Fruit fly (Drosophila melanogaster) whole organism, embryonic: ENCODE results near the gene endos.

Experiments
- Ada2b ChIP-seq: fragments of 200-800 bp; sonication (Bioruptor generic); IDR thresholded peaks from 2 replicates; pipeline ENCODE4 v1.3.6; 2022; ENCODE audit warnings: missing biosample characterization, missing genetic modification characterization
- C15 ChIP-seq: fragments of 200-800 bp; sonication (Bioruptor generic); IDR thresholded peaks from 3 replicates; pipeline ENCODE4 v1.3.6; 2022; ENCODE audit warnings: missing biosample characterization, missing genetic modification characterization
- CG12236 ChIP-seq: fragments of 200-800 bp; sonication (Bioruptor generic); optimal IDR thresholded peaks from 2 replicates; lab custom pipeline; 2016; ENCODE audit warnings: missing biosample characterization, missing genetic modification characterization
- CG13775 ChIP-seq: fragments of 200-800 bp; sonication (Bioruptor generic); optimal IDR thresholded peaks from 3 replicates; lab custom pipeline; 2017; ENCODE audit warnings: missing biosample characterization, mild to moderate bottlenecking, missing genetic modification characterization
- CG18599 ChIP-seq: fragments of 200-800 bp; sonication (Bioruptor generic); optimal IDR thresholded peaks from 3 replicates; lab custom pipeline; 2017; ENCODE audit warnings: missing biosample characterization, missing genetic modification characterization, mild to moderate bottlenecking, moderate library complexity, missing genetic modification reagents
- CG2120 ChIP-seq: fragments of 200-800 bp; sonication (Bioruptor generic); optimal IDR thresholded peaks from 3 replicates; lab custom pipeline; 2016; ENCODE audit warnings: missing biosample characterization, missing genetic modification characterization
- CG32532 ChIP-seq: fragments of 200-800 bp; sonication (Bioruptor generic); IDR thresholded peaks from 2 replicates; pipeline ENCODE4 v1.3.6; 2022; ENCODE audit warnings: missing biosample characterization, missing genetic modification characterization
- CG32767 ChIP-seq: fragments of 200-800 bp; sonication (Bioruptor generic); IDR thresholded peaks from 2 replicates; pipeline ENCODE4 v1.3.6; 2022; ENCODE audit warnings: missing biosample characterization, missing genetic modification characterization
- CG3407 ChIP-seq: fragments of 200-800 bp; sonication (Bioruptor generic); optimal IDR thresholded peaks from 2 replicates; lab custom pipeline; 2018; ENCODE audit warnings: missing biosample characterization, mild to moderate bottlenecking, missing genetic modification characterization
- CG4820 ChIP-seq: fragments of 200-800 bp; sonication (Bioruptor generic); optimal IDR thresholded peaks from 3 replicates; lab custom pipeline; 2016; ENCODE audit warnings: missing biosample characterization, missing genetic modification characterization
- CG6689 ChIP-seq: fragments of 200-800 bp; sonication (Bioruptor generic); IDR thresholded peaks from 2 replicates; pipeline ENCODE4 v1.3.6; 2022; ENCODE audit warnings: missing biosample characterization, missing genetic modification characterization
- CG7839 ChIP-seq: fragments of 200-800 bp; sonication (Bioruptor generic); optimal IDR thresholded peaks from 3 replicates; lab custom pipeline; 2018; ENCODE audit warnings: missing biosample characterization, mild to moderate bottlenecking, missing genetic modification characterization, moderate library complexity
- CG9817 ChIP-seq: fragments of 200-800 bp; sonication (Bioruptor generic); optimal IDR thresholded peaks from 2 replicates; lab custom pipeline; 2018; ENCODE audit warnings: missing biosample characterization, mild to moderate bottlenecking, missing genetic modification characterization, moderate library complexity
- CoRest ChIP-seq: fragments of 200-800 bp; sonication (Bioruptor generic); optimal IDR thresholded peaks from 3 replicates; lab custom pipeline; 2018; ENCODE audit warnings: missing biosample characterization, mild to moderate bottlenecking, missing genetic modification characterization, moderate library complexity
- Dll ChIP-seq: fragments of 200-800 bp; sonication (Bioruptor generic); IDR thresholded peaks from 4 replicates; pipeline ENCODE4 v1.3.6; 2022; ENCODE audit warnings: missing biosample characterization, missing genetic modification characterization; ENCODE audit not compliant: partially characterized antibody
- Doc2 ChIP-seq: fragments of 200-800 bp; sonication (Bioruptor generic); IDR thresholded peaks from 2 replicates; pipeline ENCODE4 v1.3.6; 2022; ENCODE audit warnings: missing biosample characterization, missing genetic modification characterization
- Dref ChIP-seq: fragments of 200-800 bp; sonication (Bioruptor generic); IDR thresholded peaks from 2 replicates; pipeline ENCODE4 v1.3.6; 2022; ENCODE audit warnings: missing biosample characterization, missing genetic modification characterization
- Fer1 ChIP-seq: fragments of 200-800 bp; sonication (Bioruptor generic); optimal IDR thresholded peaks from 2 replicates; lab custom pipeline; 2017; ENCODE audit warnings: missing biosample characterization, mild to moderate bottlenecking, missing genetic modification characterization
- Hr39 ChIP-seq: fragments of >200 bp; optimal IDR thresholded peaks from 2 replicates; lab custom pipeline; 2017
- Hsf ChIP-seq: fragments of 200-800 bp; sonication (Bioruptor generic); optimal IDR thresholded peaks from 3 replicates; lab custom pipeline; 2016; ENCODE audit warnings: missing biosample characterization, missing genetic modification characterization
- Med ChIP-seq: fragments of 200-800 bp; sonication (Bioruptor generic); peaks from one replicate; lab custom pipeline; 2016; ENCODE audit warnings: missing biosample characterization, missing genetic modification characterization, mild to moderate bottlenecking, inconsistent platforms, moderate library complexity
- Nf-YC ChIP-seq: fragments of 200-800 bp; optimal IDR thresholded peaks from 3 replicates; lab custom pipeline; 2019; ENCODE audit warnings: missing biosample characterization, mild to moderate bottlenecking, missing genetic modification characterization, moderate library complexity
- Rfx ChIP-seq: fragments of 200-800 bp; sonication (Bioruptor generic); IDR thresholded peaks from 2 replicates; pipeline ENCODE4 v1.3.6; 2022; ENCODE audit warnings: missing biosample characterization, missing genetic modification characterization
- Sox100B ChIP-seq: fragments of 200-800 bp; sonication (Bioruptor generic); optimal IDR thresholded peaks from 3 replicates; lab custom pipeline; 2018; ENCODE audit warnings: missing biosample characterization, mild to moderate bottlenecking, missing genetic modification characterization
- ap ChIP-seq: fragments of 200-800 bp; sonication (Bioruptor generic); IDR thresholded peaks from 2 replicates; pipeline ENCODE4 v1.3.6; 2022; ENCODE audit warnings: missing biosample characterization, missing genetic modification characterization
- az2 ChIP-seq: fragments of 200-800 bp; sonication (Bioruptor generic); optimal IDR thresholded peaks from 3 replicates; lab custom pipeline; 2016; ENCODE audit warnings: missing biosample characterization, missing genetic modification characterization
- br ChIP-seq: fragments of >200 bp; optimal IDR thresholded peaks from 2 replicates; lab custom pipeline; 2017
- dmrt11E ChIP-seq: fragments of 200-800 bp; sonication (Bioruptor generic); optimal IDR thresholded peaks from 3 replicates; lab custom pipeline; 2018; ENCODE audit warnings: missing biosample characterization, mild to moderate bottlenecking, missing genetic modification characterization, moderate library complexity
- dysf ChIP-seq: fragments of 200-800 bp; sonication (Bioruptor generic); IDR thresholded peaks from 3 replicates; pipeline ENCODE4 v1.3.6; 2022; ENCODE audit warnings: missing biosample characterization, missing genetic modification characterization
- fd102C ChIP-seq: fragments of 200-800 bp; sonication (Bioruptor generic); optimal IDR thresholded peaks from 2 replicates; lab custom pipeline; 2018; ENCODE audit warnings: missing biosample characterization, mild to moderate bottlenecking, missing genetic modification characterization, moderate library complexity
- fu2 ChIP-seq: fragments of 200-800 bp; sonication (Bioruptor generic); optimal IDR thresholded peaks from 2 replicates; lab custom pipeline; 2016; ENCODE audit warnings: missing biosample characterization, missing genetic modification characterization
- gce ChIP-seq: fragments of 200-800 bp; sonication (Bioruptor generic); IDR thresholded peaks from 3 replicates; pipeline ENCODE4 v1.3.6; 2022; ENCODE audit warnings: missing biosample characterization, missing genetic modification characterization
- gsb ChIP-seq: fragments of 200-800 bp; sonication (Bioruptor generic); IDR thresholded peaks from 2 replicates; pipeline ENCODE4 v1.3.6; 2022; ENCODE audit warnings: missing biosample characterization, missing genetic modification characterization
- jumu ChIP-seq: fragments of 200-800 bp; sonication (Bioruptor generic); optimal IDR thresholded peaks from 3 replicates; lab custom pipeline; 2016; ENCODE audit warnings: missing biosample characterization, missing genetic modification characterization
- mld ChIP-seq: fragments of 200-800 bp; sonication (Bioruptor generic); IDR thresholded peaks from 3 replicates; pipeline ENCODE4 v1.3.6; 2022; ENCODE audit warnings: missing biosample characterization, missing genetic modification characterization; ENCODE audit not compliant: partially characterized antibody
- nerfin-2 ChIP-seq: fragments of 200-800 bp; sonication (Bioruptor generic); IDR thresholded peaks from 2 replicates; pipeline ENCODE4 v1.3.6; 2022; ENCODE audit warnings: missing biosample characterization, missing genetic modification characterization; ENCODE audit not compliant: partially characterized antibody
- prd ChIP-seq, 3 experiments: fragments of >200 bp in 2 of 3; fragments of 200-800 bp in 1 of 3; sonication (Bioruptor generic) in 1 of 3; optimal IDR thresholded peaks in 2 of 3; IDR thresholded peaks in 1 of 3; 2 replicates in 2 of 3; 3 replicates in 1 of 3; pipeline versions ENCODE4 v1.3.6 to Lab custom; 2017 to 2022; ENCODE audit warnings: missing biosample characterization in 1 of 3, missing genetic modification characterization in 1 of 3
- sens-2 ChIP-seq: fragments of 200-800 bp; sonication (Bioruptor generic); IDR thresholded peaks from 2 replicates; pipeline ENCODE4 v1.3.6; 2022; ENCODE audit warnings: missing biosample characterization, missing genetic modification characterization
- sr ChIP-seq: fragments of 200-800 bp; sonication (Bioruptor generic); IDR thresholded peaks from 3 replicates; pipeline ENCODE4 v1.3.6; 2022; ENCODE audit warnings: missing biosample characterization, missing genetic modification characterization
- tna ChIP-seq: fragments of 200-800 bp; sonication (Bioruptor generic); IDR thresholded peaks from 2 replicates; pipeline ENCODE4 v1.3.6; 2022; ENCODE audit warnings: missing biosample characterization, missing genetic modification characterization; ENCODE audit not compliant: partially characterized antibody

Gene endos

dm6 chr3L:14055260-14055696, 23.8 kb upstream of the endos start (continued):
- no peak for TF ChIP-seq dmrt11E (tag; lab: Kevin White, UChicago)
- no peak for TF ChIP-seq C15
- peak; percentile 38 for TF ChIP-seq CG7839
- TF ChIP-seq CG3407 (GFP tag; lab: Kevin White, UChicago), result no peak
- no peak for TF ChIP-seq Nf-YC (tag; lab: Kevin White, UChicago)
- TF ChIP-seq CG18599, result peak; percentile 31
- no peak for TF ChIP-seq CG6689
- TF ChIP-seq prd (optimal IDR thresholded peaks at IDR 0.05; lab: Kevin White, UChicago), result no peak
- no peak for TF ChIP-seq prd (GFP tag; IDR thresholded peaks at IDR 0.05; lab: Robert Waterston, UW)
- peak; percentile 25 for TF ChIP-seq CoRest (tag; lab: Kevin White, UChicago)
- peak; percentile 10 for TF ChIP-seq CG4820 (GFP tag; lab: Kevin White, UChicago)
- peak; percentile 55 for TF ChIP-seq CG2120
- no peak for TF ChIP-seq fd102C (GFP tag; lab: Kevin White, UChicago)
- TF ChIP-seq CG13775 (GFP tag; lab: Kevin White, UChicago), result peak; percentile 21
- no peak for TF ChIP-seq gsb (GFP tag; lab: Robert Waterston, UW)
- TF ChIP-seq CG9817 (tag; lab: Kevin White, UChicago), result no peak
- no peak for TF ChIP-seq sens-2 (GFP tag; lab: Robert Waterston, UW)
- TF ChIP-seq, all 482 proteins: peak for 49

- TF ChIP-seq ap (0 out of 2 replicates have a peak, but pooled peaks have one; percentile 18), Rfx (GFP tag; lab: Robert Waterston, UW) (peak; percentile 30; the same call in 1 of the 2 replicates), Dref (GFP tag; lab: Robert Waterston, UW) (no peak), jumu (GFP tag; lab: Kevin White, UChicago) (no peak), CG32767 (no peak), Hsf (GFP tag; lab: Kevin White, UChicago) (no peak), tna (no peak), br (lab: Kevin White, UChicago) (no peak), Dll (GFP tag; lab: Robert Waterston, UW) (no peak), Ada2b (GFP tag; lab: Robert Waterston, UW) (no peak), gce (GFP tag; lab: Robert Waterston, UW) (no peak), dysf (GFP tag; lab: Robert Waterston, UW) (0 out of 3 replicates have a peak, but pooled peaks have one; percentile 28), CG12236 (GFP tag; lab: Kevin White, UChicago) (no peak), nerfin-2 (GFP tag; lab: Robert Waterston, UW) (0 out of 2 replicates have a peak, but pooled peaks have one; percentile 14), az2 (no peak), Hr39 (lab: Kevin White, UChicago) (peak; percentile 78), Med (GFP tag; lab: Kevin White, UChicago) (peak; percentile 27), fu2 (no peak), CG18599 (no peak), sr (GFP tag; lab: Robert Waterston, UW) (no peak), mld (0 out of 3 replicates have a peak, but pooled peaks have one; percentile 10), Sox100B (GFP tag; lab: Kevin White, UChicago) (no peak), CG32532 (0 out of 2 replicates have a peak, but pooled peaks have one; percentile 10), Fer1 (GFP tag; lab: Kevin White, UChicago) (no peak), Doc2 (GFP tag; lab: Robert Waterston, UW) (no peak)
Observed at dm6 chr3L:14053806-14054205, 22.3 kb upstream of the endos start.
